Worm (Caenorhabditis elegans) whole organism, young adult: ENCODE data around the gene cest-8.

ENCODE experiments used
- D2030.7 ChIP-seq: fragments of 200-800 bp; sonication (Bioruptor generic); IDR thresholded peaks from 2 replicates; pipeline ENCODE4 v1.3.6; 2022; ENCODE audit warnings: missing genetic modification reagents, missing genetic modification characterization, missing compliant biosample characterization
- F39B2.1 ChIP-seq: fragments of 200-800 bp; sonication (Bioruptor generic); IDR thresholded peaks from 2 replicates; pipeline ENCODE4 v1.3.6; 2022; ENCODE audit warnings: missing genetic modification reagents, missing genetic modification characterization, missing compliant biosample characterization
- K11D2.4 ChIP-seq: fragments of 200-800 bp; sonication (Bioruptor generic); IDR thresholded peaks from 2 replicates; pipeline ENCODE4 v1.3.6; 2022; ENCODE audit warnings: missing genetic modification reagents, missing genetic modification characterization, missing compliant biosample characterization
- K12H6.12 ChIP-seq: fragments of 200-800 bp; sonication (Bioruptor generic); optimal IDR thresholded peaks from 2 replicates; lab custom pipeline; 2018; ENCODE audit warnings: mild to moderate bottlenecking, missing genetic modification characterization, missing compliant biosample characterization
- Y53G8AR.9 ChIP-seq: fragments of 200-800 bp; sonication (Bioruptor generic); conservative IDR thresholded peaks from 2 replicates; pipeline ENCODE4 v1.3.6; 2022; ENCODE audit warnings: missing genetic modification reagents, missing genetic modification characterization, missing compliant biosample characterization
- akir-1 ChIP-seq: fragments of 200-800 bp; sonication (Bioruptor generic); optimal IDR thresholded peaks from 2 replicates; lab custom pipeline; 2018; ENCODE audit warnings: mild to moderate bottlenecking, missing genetic modification characterization, moderate library complexity, missing compliant biosample characterization
- aptf-3 ChIP-seq: fragments of 200-800 bp; sonication (Bioruptor generic); IDR thresholded peaks from 2 replicates; pipeline ENCODE4 v1.3.6; 2022; ENCODE audit warnings: missing genetic modification characterization, missing compliant biosample characterization
- attf-3 ChIP-seq: fragments of 200-800 bp; sonication (Bioruptor generic); conservative IDR thresholded peaks from 2 replicates; pipeline ENCODE4 v1.3.6; 2022; ENCODE audit warnings: missing genetic modification reagents, missing genetic modification characterization, missing compliant biosample characterization
- attf-5 ChIP-seq: fragments of 200-800 bp; sonication (Bioruptor generic); optimal IDR thresholded peaks from 2 replicates; lab custom pipeline; 2018; ENCODE audit warnings: mild to moderate bottlenecking, missing genetic modification characterization, missing compliant biosample characterization
- cebp-1 ChIP-seq, 2 experiments: fragments of 200-800 bp in 1 of 2; sonication (Bioruptor generic) in 1 of 2; sonication (generic microtip) in 1 of 2; IDR thresholded peaks in 1 of 2; optimal IDR thresholded peaks in 1 of 2; 2 replicates each; pipeline versions ENCODE4 v1.3.6 to Lab custom; 2017 to 2022; ENCODE audit warnings: missing compliant biosample characterization in 2 of 2, missing genetic modification characterization in 2 of 2, mild to moderate bottlenecking in 1 of 2, missing genetic modification reagents in 1 of 2, moderate library complexity in 1 of 2
- ceh-58 ChIP-seq: fragments of 200-800 bp; sonication (Bioruptor generic); IDR thresholded peaks from 2 replicates; pipeline ENCODE4 v1.3.6; 2022; ENCODE audit warnings: missing genetic modification characterization, missing compliant biosample characterization
- chd-7 ChIP-seq: sonication (generic microtip); optimal IDR thresholded peaks from 2 replicates; lab custom pipeline; 2016; ENCODE audit warnings: mild to moderate bottlenecking, missing genetic modification characterization, moderate library complexity, missing compliant biosample characterization
- die-1 ChIP-seq: sonication (generic microtip); optimal IDR thresholded peaks from 2 replicates; lab custom pipeline; 2016; ENCODE audit warnings: missing genotype, mild to moderate bottlenecking, missing genetic modification characterization, missing compliant biosample characterization
- dpff-1 ChIP-seq: sonication (generic microtip); optimal IDR thresholded peaks from 2 replicates; lab custom pipeline; 2017; ENCODE audit warnings: mild to moderate bottlenecking, missing genetic modification characterization, missing compliant biosample characterization
- egl-44 ChIP-seq: fragments of 200-800 bp; sonication (Bioruptor generic); IDR thresholded peaks from 2 replicates; pipeline ENCODE4 v1.3.6; 2022; ENCODE audit warnings: missing genetic modification reagents, missing genetic modification characterization, missing compliant biosample characterization
- egrh-3 ChIP-seq: fragments of 200-800 bp; sonication (Bioruptor generic); IDR thresholded peaks from 2 replicates; pipeline ENCODE4 v1.3.6; 2022; ENCODE audit warnings: missing genetic modification reagents, missing genetic modification characterization, missing compliant biosample characterization
- him-1 ChIP-seq: sonication (generic microtip); optimal IDR thresholded peaks from 2 replicates; lab custom pipeline; 2016; ENCODE audit warnings: missing genotype, missing genetic modification reagents, missing genetic modification characterization, missing compliant biosample characterization
- hlh-12 ChIP-seq: sonication (generic microtip); optimal IDR thresholded peaks from 2 replicates; lab custom pipeline; 2016; ENCODE audit warnings: missing genetic modification characterization, missing compliant biosample characterization
- hlh-26 ChIP-seq: fragments of 200-800 bp; sonication (Bioruptor generic); conservative IDR thresholded peaks from 2 replicates; pipeline ENCODE4 v1.3.6; 2022; ENCODE audit warnings: missing genetic modification reagents, missing genetic modification characterization, missing compliant biosample characterization
- hmg-1.2 ChIP-seq: fragments of 200-800 bp; sonication (Bioruptor generic); IDR thresholded peaks from 2 replicates; pipeline ENCODE4 v1.3.6; 2022; ENCODE audit warnings: missing genetic modification reagents, missing genetic modification characterization, missing compliant biosample characterization
- lin-26 ChIP-seq: fragments of 200-800 bp; sonication (Bioruptor generic); IDR thresholded peaks from 2 replicates; pipeline ENCODE4 v1.3.6; 2022; ENCODE audit warnings: missing genetic modification reagents, missing genetic modification characterization, missing compliant biosample characterization
- lin-40 ChIP-seq: sonication (generic microtip); optimal IDR thresholded peaks from 2 replicates; lab custom pipeline; 2016; ENCODE audit warnings: missing genetic modification characterization, mild to moderate bottlenecking, missing compliant biosample characterization, missing genotype, missing genetic modification reagents
- madf-10 ChIP-seq: sonication (generic microtip); optimal IDR thresholded peaks from 2 replicates; lab custom pipeline; 2016; ENCODE audit warnings: mild to moderate bottlenecking, missing genetic modification characterization, missing compliant biosample characterization
- madf-6 ChIP-seq: fragments of 200-800 bp; sonication (Bioruptor generic); IDR thresholded peaks from 2 replicates; pipeline ENCODE4 v1.3.6; 2022; ENCODE audit warnings: missing genetic modification reagents, missing genetic modification characterization, missing compliant biosample characterization
- mcd-1 ChIP-seq: fragments of 200-800 bp; sonication (Bioruptor generic); IDR thresholded peaks from 2 replicates; pipeline ENCODE4 v1.3.6; 2022; ENCODE audit warnings: missing genetic modification reagents, missing genetic modification characterization, missing compliant biosample characterization
- mes-4 ChIP-seq: sonication (generic microtip); optimal IDR thresholded peaks from 2 replicates; lab custom pipeline; 2016; ENCODE audit warnings: missing genotype, missing genetic modification characterization, missing compliant biosample characterization
- nhr-80 ChIP-seq: sonication (generic microtip); optimal IDR thresholded peaks from 2 replicates; lab custom pipeline; 2016; ENCODE audit warnings: missing genetic modification characterization, missing compliant biosample characterization
- nhr-90 ChIP-seq: sonication (generic microtip); optimal IDR thresholded peaks from 2 replicates; lab custom pipeline; 2016; ENCODE audit warnings: missing genotype, mild to moderate bottlenecking, missing genetic modification characterization, missing compliant biosample characterization
- rec-8 ChIP-seq, 2 experiments: sonication (generic microtip); optimal IDR thresholded peaks; 2 replicates each; lab custom pipeline; 2016; ENCODE audit warnings: mild to moderate bottlenecking in 2 of 2, missing genetic modification characterization in 2 of 2, missing genetic modification reagents in 2 of 2, missing genotype in 2 of 2, missing biosample characterization in 1 of 2, missing compliant biosample characterization in 1 of 2, moderate library complexity in 1 of 2
- repo-1 ChIP-seq: sonication (generic microtip); optimal IDR thresholded peaks from 2 replicates; lab custom pipeline; 2017; ENCODE audit warnings: mild to moderate bottlenecking, missing genetic modification characterization, missing compliant biosample characterization
- rpc-1 ChIP-seq, 2 experiments: fragments of 150-350 bp in 1 of 2; sonication (generic microtip) in 1 of 2; optimal IDR thresholded peaks; 2 replicates each; lab custom pipeline; 2014 to 2018; ENCODE audit warnings: missing biosample characterization in 1 of 2, missing genetic modification characterization in 1 of 2, missing genetic modification reagents in 1 of 2, missing genotype in 1 of 2
- snpc-3.4 ChIP-seq: sonication (generic microtip); optimal IDR thresholded peaks from 2 replicates; lab custom pipeline; 2017; ENCODE audit warnings: missing genetic modification characterization, mild to moderate bottlenecking, missing compliant biosample characterization, antibody characterized with exemption, moderate library complexity, missing genotype, missing genetic modification reagents
- somi-1 ChIP-seq: fragments of 200-800 bp; sonication (Bioruptor generic); optimal IDR thresholded peaks from 2 replicates; lab custom pipeline; 2018; ENCODE audit warnings: mild to moderate bottlenecking, missing genetic modification characterization, missing compliant biosample characterization
- sptf-2 ChIP-seq: fragments of 200-800 bp; sonication (Bioruptor generic); optimal IDR thresholded peaks from 2 replicates; lab custom pipeline; 2018; ENCODE audit warnings: mild to moderate bottlenecking, missing genetic modification characterization, missing compliant biosample characterization
- tbx-9 ChIP-seq: sonication (generic microtip); optimal IDR thresholded peaks from 2 replicates; lab custom pipeline; 2016; ENCODE audit warnings: borderline replicate concordance, missing genetic modification characterization, inconsistent platforms, missing compliant biosample characterization
- tlf-1 ChIP-seq: fragments of 200-800 bp; sonication (Bioruptor generic); optimal IDR thresholded peaks from 2 replicates; lab custom pipeline; 2018; ENCODE audit warnings: mild to moderate bottlenecking, missing genetic modification characterization, missing compliant biosample characterization
- zim-3 ChIP-seq: sonication (generic microtip); optimal IDR thresholded peaks from 2 replicates; lab custom pipeline; 2017; ENCODE audit warnings: mild to moderate bottlenecking, missing genetic modification characterization, moderate library complexity, missing compliant biosample characterization
- ztf-26 ChIP-seq: sonication (generic microtip); optimal IDR thresholded peaks from 2 replicates; lab custom pipeline; 2017; ENCODE audit warnings: missing genetic modification characterization, missing compliant biosample characterization

The cest-8 gene

ce11 chrX:12180681-12181080 is 38.8 kb upstream of the cest-8 start:
- TF ChIP-seq mes-4 (tag; lab: Kevin White, UChicago) (no peak), nhr-90 (tag; lab: Kevin White, UChicago) (no peak), lin-40 (tag; lab: Kevin White, UChicago) (peak; percentile 62), ztf-26 (tag; lab: Kevin White, UChicago) (peak; percentile 31), akir-1 (GFP tag; lab: Kevin White, UChicago) (no peak), egrh-3 (no peak)

- peak; percentile 49 for TF ChIP-seq nhr-80 (tag; lab: Kevin White, UChicago)
- TF ChIP-seq repo-1: no peak
Observed at ce11 chrX:12181606-12182005, 37.9 kb upstream of the cest-8 start.

- TF ChIP-seq snpc-3.4 (tag; lab: Kevin White, UChicago) (no peak), F39B2.1 (GFP tag; lab: Robert Waterston, UW) (no peak), zim-3 (tag; lab: Kevin White, UChicago) (no peak), D2030.7 (GFP tag; lab: Robert Waterston, UW) (no peak), attf-3 (no peak)
- TF ChIP-seq, all 124 proteins: peak for 0
Observed at ce11 chrX:12182684-12183477, 36.6 kb upstream of the cest-8 start.

ce11 chrX:12184393-12184792 is 35.1 kb upstream of the cest-8 start:
- TF ChIP-seq attf-3 (no peak), attf-5 (GFP tag; lab: Kevin White, UChicago) (no peak), rec-8 (tag; optimal IDR thresholded peaks at IDR 0.05; lab: Kevin White, UChicago) (no peak), ceh-58 (GFP tag; lab: Robert Waterston, UW) (no peak), tlf-1 (GFP tag; lab: Kevin White, UChicago) (no peak), F39B2.1 (GFP tag; lab: Robert Waterston, UW) (no peak)

ce11 chrX:12185847-12186559 is 33.5 kb upstream of the cest-8 start:
- TF ChIP-seq dpff-1 (tag; lab: Kevin White, UChicago) (no peak), aptf-3 (no peak), ceh-58 (GFP tag; lab: Robert Waterston, UW) (no peak), die-1 (tag; lab: Kevin White, UChicago) (no peak), lin-26 (peak; percentile 38; the same call in 1 of the 2 replicates), hlh-12 (tag; lab: Kevin White, UChicago) (no peak), K12H6.12 (tag; lab: Kevin White, UChicago) (peak; percentile 53), nhr-80 (tag; lab: Kevin White, UChicago) (peak; percentile 80), him-1 (no peak), madf-6 (GFP tag; lab: Robert Waterston, UW) (no peak), cebp-1 (GFP tag; IDR thresholded peaks at IDR 0.05; lab: Robert Waterston, UW) (no peak), cebp-1 (tag; optimal IDR thresholded peaks at IDR 0.05; lab: Kevin White, UChicago) (peak; percentile 52), madf-10 (tag; lab: Kevin White, UChicago) (no peak), K11D2.4 (peak; percentile 74; the same call in 1 of the 2 replicates), chd-7 (tag; lab: Kevin White, UChicago) (no peak), Y53G8AR.9 (GFP tag; lab: Robert Waterston, UW) (no peak), hlh-26 (GFP tag; lab: Robert Waterston, UW) (no peak), tbx-9 (no peak), somi-1 (GFP tag; lab: Kevin White, UChicago) (peak; percentile 21), lin-40 (tag; lab: Kevin White, UChicago) (peak; percentile 14), rpc-1 (optimal IDR thresholded peaks at IDR 0.05; lab: Kevin White, UChicago) (no peak), rpc-1 (tag; optimal IDR thresholded peaks at IDR 0.05; lab: Kevin White, UChicago) (no peak), egl-44 (GFP tag; lab: Robert Waterston, UW) (no peak), sptf-2 (GFP tag; lab: Kevin White, UChicago) (no peak), mcd-1 (GFP tag; lab: Robert Waterston, UW) (no peak), hmg-1.2 (GFP tag; lab: Robert Waterston, UW) (0 out of 2 replicates have a peak, but pooled peaks have one; percentile 6)
